Fruit fly (Drosophila melanogaster) whole organism, embryonic: ENCODE measurements around the gene CG43815.

Source experiments
- Bdp1 ChIP-seq: fragments of 200-800 bp; sonication (Bioruptor generic); optimal IDR thresholded peaks from 3 replicates; lab custom pipeline; 2016; ENCODE audit warnings: missing biosample characterization, missing genetic modification characterization
- CG1024 ChIP-seq: fragments of 200-800 bp; sonication (Bioruptor generic); IDR thresholded peaks from 2 replicates; pipeline ENCODE4 v1.3.6; 2022; ENCODE audit warnings: missing biosample characterization, missing genetic modification characterization
- CG11093 ChIP-seq: fragments of 200-800 bp; sonication (Bioruptor generic); IDR thresholded peaks from 3 replicates; pipeline ENCODE4 v1.3.6; 2022; ENCODE audit warnings: missing biosample characterization, missing genetic modification characterization
- CG13624 ChIP-seq: fragments of 200-800 bp; sonication (Bioruptor generic); optimal IDR thresholded peaks from 2 replicates; lab custom pipeline; 2016; ENCODE audit warnings: missing biosample characterization, missing genetic modification characterization
- CG14710 ChIP-seq: fragments of 200-800 bp; sonication (Bioruptor generic); optimal IDR thresholded peaks from 3 replicates; lab custom pipeline; 2019; ENCODE audit warnings: missing biosample characterization, mild to moderate bottlenecking, missing genetic modification characterization, moderate library complexity
- CG15011 ChIP-seq: fragments of 200-800 bp; sonication (Bioruptor generic); optimal IDR thresholded peaks from 3 replicates; lab custom pipeline; 2018; ENCODE audit warnings: missing biosample characterization, mild to moderate bottlenecking, missing genetic modification characterization
- CG16813 ChIP-seq: fragments of 200-800 bp; sonication (Bioruptor generic); IDR thresholded peaks from 3 replicates; pipeline ENCODE4 v1.3.6; 2022; ENCODE audit warnings: missing biosample characterization, missing genetic modification characterization; ENCODE audit not compliant: partially characterized antibody
- CG17612 ChIP-seq: fragments of 200-800 bp; sonication (Bioruptor generic); IDR thresholded peaks from 2 replicates; pipeline ENCODE4 v1.3.6; 2022; ENCODE audit warnings: missing biosample characterization, missing genetic modification characterization
- CG17829 ChIP-seq: fragments of 200-800 bp; optimal IDR thresholded peaks from 2 replicates; lab custom pipeline; 2019; ENCODE audit warnings: missing biosample characterization, mild to moderate bottlenecking, missing genetic modification characterization, moderate library complexity
- CG2678 ChIP-seq: fragments of 200-800 bp; sonication (Bioruptor generic); optimal IDR thresholded peaks from 3 replicates; lab custom pipeline; 2019; ENCODE audit warnings: missing biosample characterization, mild to moderate bottlenecking, missing genetic modification characterization, moderate library complexity
- CG2712 ChIP-seq: fragments of 200-800 bp; optimal IDR thresholded peaks from 3 replicates; lab custom pipeline; 2019; ENCODE audit warnings: missing biosample characterization, mild to moderate bottlenecking, missing genetic modification characterization, moderate library complexity
- CG30020 ChIP-seq: fragments of 200-800 bp; optimal IDR thresholded peaks from 2 replicates; lab custom pipeline; 2019; ENCODE audit warnings: missing biosample characterization, mild to moderate bottlenecking, missing genetic modification characterization, moderate library complexity
- CG3065 ChIP-seq: fragments of 200-800 bp; sonication (Bioruptor generic); optimal IDR thresholded peaks from 2 replicates; lab custom pipeline; 2016; ENCODE audit warnings: missing biosample characterization, missing genetic modification characterization
- CG4424 ChIP-seq: fragments of 200-800 bp; sonication (Bioruptor generic); optimal IDR thresholded peaks from 3 replicates; lab custom pipeline; 2016; ENCODE audit warnings: missing biosample characterization, missing genetic modification characterization
- CG6689 ChIP-seq: fragments of 200-800 bp; sonication (Bioruptor generic); IDR thresholded peaks from 2 replicates; pipeline ENCODE4 v1.3.6; 2022; ENCODE audit warnings: missing biosample characterization, missing genetic modification characterization
- CG6765 ChIP-seq: fragments of 200-800 bp; sonication (Bioruptor generic); optimal IDR thresholded peaks from 3 replicates; lab custom pipeline; 2017; ENCODE audit warnings: missing biosample characterization, mild to moderate bottlenecking, missing genetic modification characterization
- CG9609 ChIP-seq: fragments of 200-800 bp; sonication (Bioruptor generic); optimal IDR thresholded peaks from 3 replicates; lab custom pipeline; 2016; ENCODE audit warnings: missing biosample characterization, missing genetic modification characterization
- CG9932 ChIP-seq: fragments of 200-800 bp; sonication (Bioruptor generic); IDR thresholded peaks from 2 replicates; pipeline ENCODE4 v1.3.6; 2022; ENCODE audit warnings: missing biosample characterization, missing genetic modification characterization
- Deaf1 ChIP-seq: fragments of 200-800 bp; optimal IDR thresholded peaks from 3 replicates; lab custom pipeline; 2019; ENCODE audit warnings: missing biosample characterization, mild to moderate bottlenecking, missing genetic modification characterization, moderate library complexity
- Drgx ChIP-seq: fragments of 200-800 bp; sonication (Bioruptor generic); IDR thresholded peaks from 2 replicates; pipeline ENCODE4 v1.3.6; 2022; ENCODE audit warnings: missing biosample characterization, missing genetic modification characterization
- Ets97D ChIP-seq: fragments of 200-800 bp; sonication (Bioruptor generic); optimal IDR thresholded peaks from 3 replicates; lab custom pipeline; 2016; ENCODE audit warnings: missing biosample characterization, missing genetic modification characterization
- Fer2 ChIP-seq: fragments of 200-800 bp; sonication (Bioruptor generic); optimal IDR thresholded peaks from 2 replicates; lab custom pipeline; 2018; ENCODE audit warnings: missing biosample characterization, mild to moderate bottlenecking, missing genetic modification characterization, moderate library complexity
- Hmr ChIP-seq: fragments of 200-800 bp; sonication (Bioruptor generic); optimal IDR thresholded peaks from 3 replicates; lab custom pipeline; 2017; ENCODE audit warnings: mild to moderate bottlenecking, missing biosample characterization, missing genetic modification reagents, missing genetic modification characterization
- Lim3 ChIP-seq: fragments of 200-800 bp; sonication (Bioruptor generic); IDR thresholded peaks from 2 replicates; pipeline ENCODE4 v1.3.6; 2022; ENCODE audit warnings: missing biosample characterization, missing genetic modification characterization
- Oaz ChIP-seq: fragments of 200-800 bp; sonication (Bioruptor generic); IDR thresholded peaks from 2 replicates; pipeline ENCODE4 v1.3.6; 2022; ENCODE audit warnings: missing biosample characterization, missing genetic modification characterization
- Rx ChIP-seq: fragments of 200-800 bp; sonication (Bioruptor generic); IDR thresholded peaks from 2 replicates; pipeline ENCODE4 v1.3.6; 2022; ENCODE audit warnings: missing biosample characterization, missing genetic modification characterization
- Sox100B ChIP-seq: fragments of 200-800 bp; sonication (Bioruptor generic); optimal IDR thresholded peaks from 3 replicates; lab custom pipeline; 2018; ENCODE audit warnings: missing biosample characterization, mild to moderate bottlenecking, missing genetic modification characterization
- Spps ChIP-seq: fragments of 200-800 bp; sonication (Bioruptor generic); optimal IDR thresholded peaks from 2 replicates; lab custom pipeline; 2018; ENCODE audit warnings: missing biosample characterization, mild to moderate bottlenecking, missing genetic modification characterization
- amos ChIP-seq: fragments of 200-800 bp; sonication (Bioruptor generic); IDR thresholded peaks from 2 replicates; pipeline ENCODE4 v1.3.6; 2022; ENCODE audit warnings: missing biosample characterization, missing genetic modification characterization; ENCODE audit not compliant: partially characterized antibody
- ara ChIP-seq: fragments of 200-800 bp; sonication (Bioruptor generic); IDR thresholded peaks from 2 replicates; pipeline ENCODE4 v1.3.6; 2022; ENCODE audit warnings: missing biosample characterization, missing genetic modification characterization
- bcd ChIP-seq: fragments of 200-800 bp; sonication (Bioruptor generic); optimal IDR thresholded peaks from 2 replicates; lab custom pipeline; 2017; ENCODE audit warnings: missing biosample characterization, mild to moderate bottlenecking, missing genetic modification characterization
- caup ChIP-seq: fragments of 200-800 bp; sonication (Bioruptor generic); optimal IDR thresholded peaks from 3 replicates; lab custom pipeline; 2017; ENCODE audit warnings: missing biosample characterization, mild to moderate bottlenecking, missing genetic modification characterization, moderate library complexity; ENCODE audit not compliant: severe bottlenecking
- cg ChIP-seq: fragments of 200-800 bp; sonication (Bioruptor generic); optimal IDR thresholded peaks from 3 replicates; lab custom pipeline; 2019; ENCODE audit warnings: missing biosample characterization, mild to moderate bottlenecking, missing genetic modification characterization, moderate library complexity
- chif ChIP-seq, 2 experiments: fragments of 200-800 bp; sonication (Bioruptor generic); optimal IDR thresholded peaks; 3 replicates each; lab custom pipeline; 2016; ENCODE audit warnings: missing biosample characterization in 2 of 2, missing genetic modification characterization in 2 of 2
- chn ChIP-seq: fragments of 200-800 bp; sonication (Bioruptor generic); optimal IDR thresholded peaks from 2 replicates; lab custom pipeline; 2016; ENCODE audit warnings: missing biosample characterization, missing genetic modification characterization
- cwo ChIP-seq: fragments of 200-800 bp; sonication (Bioruptor generic); optimal IDR thresholded peaks from 3 replicates; lab custom pipeline; 2017; ENCODE audit warnings: missing biosample characterization, missing genetic modification characterization, mild to moderate bottlenecking, moderate library complexity, missing genetic modification reagents
- ems ChIP-seq: fragments of 200-800 bp; sonication (Bioruptor generic); optimal IDR thresholded peaks from 3 replicates; lab custom pipeline; 2016; ENCODE audit warnings: missing biosample characterization, missing genetic modification characterization
- esg ChIP-seq: fragments of 200-800 bp; sonication (Bioruptor generic); conservative IDR thresholded peaks from 2 replicates; pipeline ENCODE4 v1.3.6; 2022; ENCODE audit warnings: missing biosample characterization, missing genetic modification characterization
- hb ChIP-seq: fragments of 200-800 bp; sonication (Bioruptor generic); IDR thresholded peaks from 3 replicates; pipeline ENCODE4 v1.3.6; 2022; ENCODE audit warnings: missing biosample characterization, missing genetic modification characterization; ENCODE audit not compliant: partially characterized antibody
- ken ChIP-seq: fragments of 200-800 bp; sonication (Bioruptor generic); IDR thresholded peaks from 3 replicates; pipeline ENCODE4 v1.3.6; 2022; ENCODE audit warnings: missing biosample characterization, missing genetic modification characterization
- kni ChIP-seq: fragments of 200-800 bp; sonication (Bioruptor generic); optimal IDR thresholded peaks from 3 replicates; lab custom pipeline; 2017; ENCODE audit warnings: mild to moderate bottlenecking, missing biosample characterization, missing genetic modification reagents, missing genetic modification characterization
- luna ChIP-seq: fragments of 200-800 bp; sonication (Bioruptor generic); optimal IDR thresholded peaks from 2 replicates; lab custom pipeline; 2016; ENCODE audit warnings: missing biosample characterization, missing genetic modification characterization
- maf-S ChIP-seq: fragments of 200-800 bp; sonication (Bioruptor generic); optimal IDR thresholded peaks from 2 replicates; lab custom pipeline; 2016; ENCODE audit warnings: missing biosample characterization, missing genetic modification characterization
- otp ChIP-seq: fragments of 200-800 bp; sonication (Bioruptor generic); IDR thresholded peaks from 3 replicates; pipeline ENCODE4, ENCODE4 v1.3.6; 2022; ENCODE audit warnings: missing biosample characterization, missing genetic modification characterization
- salm ChIP-seq: fragments of 200-800 bp; sonication (Bioruptor generic); optimal IDR thresholded peaks from 2 replicates; lab custom pipeline; 2018; ENCODE audit warnings: missing biosample characterization, mild to moderate bottlenecking, missing genetic modification characterization
- sens-2 ChIP-seq: fragments of 200-800 bp; sonication (Bioruptor generic); IDR thresholded peaks from 2 replicates; pipeline ENCODE4 v1.3.6; 2022; ENCODE audit warnings: missing biosample characterization, missing genetic modification characterization
- sima ChIP-seq: fragments of 200-800 bp; sonication (Bioruptor generic); optimal IDR thresholded peaks from 2 replicates; lab custom pipeline; 2016; ENCODE audit warnings: missing biosample characterization, missing genetic modification characterization
- stc ChIP-seq: fragments of 200-800 bp; sonication (Bioruptor generic); IDR thresholded peaks from 2 replicates; pipeline ENCODE4 v1.3.6; 2022; ENCODE audit warnings: missing biosample characterization, missing genetic modification characterization
- stwl ChIP-seq: fragments of 200-800 bp; sonication (Bioruptor generic); optimal IDR thresholded peaks from 3 replicates; lab custom pipeline; 2018; ENCODE audit warnings: missing biosample characterization, mild to moderate bottlenecking, missing genetic modification characterization, moderate library complexity
- tin ChIP-seq: fragments of 200-800 bp; sonication (Bioruptor generic); optimal IDR thresholded peaks from 3 replicates; lab custom pipeline; 2016; ENCODE audit warnings: missing biosample characterization, missing genetic modification characterization
- tio ChIP-seq: fragments of 200-800 bp; sonication (Bioruptor generic); optimal IDR thresholded peaks from 2 replicates; lab custom pipeline; 2017; ENCODE audit warnings: missing biosample characterization, missing genetic modification characterization, inconsistent platforms
- zf30C ChIP-seq: fragments of 200-800 bp; sonication (Bioruptor generic); optimal IDR thresholded peaks from 3 replicates; lab custom pipeline; 2018; ENCODE audit warnings: missing biosample characterization, mild to moderate bottlenecking, missing genetic modification characterization

The CG43815 gene

DNA sequence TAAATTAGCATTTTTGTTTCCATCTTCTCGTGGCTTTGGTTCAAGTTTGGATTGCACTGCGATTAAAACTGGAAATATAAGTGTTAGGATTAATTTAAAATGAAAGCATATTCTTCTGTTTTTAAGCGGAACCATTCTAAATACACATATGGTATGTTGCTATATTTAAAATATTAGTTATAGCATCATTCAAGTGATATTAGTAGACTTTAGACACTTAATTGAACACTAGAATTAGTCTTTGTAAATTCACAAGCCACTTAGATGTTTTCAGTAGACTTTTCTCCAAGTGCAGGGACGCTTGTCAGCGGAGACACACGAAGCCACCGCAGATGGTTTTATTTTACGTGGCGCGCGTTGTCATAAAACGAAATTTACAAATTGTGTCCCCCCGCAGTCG, 6.1 kb upstream of the CG43815 start (continued):
- TF ChIP-seq CG16813 (GFP tag; lab: Robert Waterston, UW): no peak
- TF ChIP-seq CG3065: no peak
- peak; percentile 28 for TF ChIP-seq CG17829 (tag; lab: Kevin White, UChicago)
- TF ChIP-seq Spps (tag; lab: Kevin White, UChicago): no peak
- TF ChIP-seq maf-S (GFP tag; lab: Kevin White, UChicago): no peak
- TF ChIP-seq caup (GFP tag; lab: Kevin White, UChicago): no peak
- no peak for TF ChIP-seq zf30C (GFP tag; lab: Kevin White, UChicago)
- no peak for TF ChIP-seq CG11093 (GFP tag; lab: Robert Waterston, UW)
- no peak for TF ChIP-seq cg (GFP tag; lab: Kevin White, UChicago)
- TF ChIP-seq Bdp1 (GFP tag; lab: Kevin White, UChicago): no peak
- no peak for TF ChIP-seq Oaz (GFP tag; lab: Robert Waterston, UW)
- peak; percentile 32; the same call in 1 of the 2 replicates for TF ChIP-seq ara (GFP tag; lab: Robert Waterston, UW)
- TF ChIP-seq sima (GFP tag; lab: Kevin White, UChicago): no peak
- no peak for TF ChIP-seq ken (GFP tag; lab: Robert Waterston, UW)
- 0 out of 2 replicates have a peak, but pooled peaks have one; percentile 18 for TF ChIP-seq stc (GFP tag; lab: Robert Waterston, UW)
- no peak for TF ChIP-seq sens-2 (GFP tag; lab: Robert Waterston, UW)
- TF ChIP-seq hb (GFP tag; lab: Robert Waterston, UW): no peak
- no peak for TF ChIP-seq Fer2 (tag; lab: Kevin White, UChicago)
- no peak for TF ChIP-seq Deaf1 (tag; lab: Kevin White, UChicago)
- TF ChIP-seq CG2712 (tag; lab: Kevin White, UChicago): peak; percentile 57
- TF ChIP-seq CG6689 (GFP tag; lab: Robert Waterston, UW): peak; percentile 45; the same call in 1 of the 2 replicates
- no peak for TF ChIP-seq otp (GFP tag; lab: Robert Waterston, UW)
- TF ChIP-seq Ets97D: no peak
- peak; percentile 66 for TF ChIP-seq esg
- peak; percentile 36 for TF ChIP-seq tin (GFP tag; lab: Kevin White, UChicago)
- TF ChIP-seq Rx (GFP tag; lab: Robert Waterston, UW): no peak
- peak; percentile 54 for TF ChIP-seq CG9932 (GFP tag; lab: Robert Waterston, UW)
- TF ChIP-seq CG6765 (GFP tag; lab: Kevin White, UChicago): no peak
- TF ChIP-seq Sox100B (GFP tag; lab: Kevin White, UChicago): peak; percentile 51
- 0 out of 2 replicates have a peak, but pooled peaks have one; percentile 19 for TF ChIP-seq CG1024 (GFP tag; lab: Robert Waterston, UW)
- TF ChIP-seq amos: no peak
- TF ChIP-seq CG9609 (GFP tag; lab: Kevin White, UChicago): no peak
- TF ChIP-seq ems (GFP tag; lab: Kevin White, UChicago): peak; percentile 26
- no peak for TF ChIP-seq Hmr (GFP tag; lab: Kevin White, UChicago)
- peak; percentile 35 for TF ChIP-seq CG4424
- TF ChIP-seq salm: peak; percentile 15
- TF ChIP-seq CG14710: peak; percentile 18
- TF ChIP-seq tio (GFP tag; lab: Kevin White, UChicago): peak; percentile 9
- TF ChIP-seq CG2678: peak; percentile 56
- no peak for TF ChIP-seq Drgx
- no peak for TF ChIP-seq luna
- TF ChIP-seq CG17612: no peak
- TF ChIP-seq chn: no peak
- TF ChIP-seq CG30020 (tag; lab: Kevin White, UChicago): no peak
- no peak for TF ChIP-seq kni (GFP tag; lab: Kevin White, UChicago)
- TF ChIP-seq CG15011 (GFP tag; lab: Kevin White, UChicago): no peak
- peak in 1 of 2 experiments; percentile 24 for TF ChIP-seq chif (GFP tag; optimal IDR thresholded peaks at IDR 0.05; lab: Kevin White, UChicago)
- TF ChIP-seq cwo (GFP tag; lab: Kevin White, UChicago): no peak
- TF ChIP-seq bcd: no peak
- no peak for TF ChIP-seq Lim3
- no peak for TF ChIP-seq stwl (tag; lab: Kevin White, UChicago)
- no peak for TF ChIP-seq CG13624 (GFP tag; lab: Kevin White, UChicago)
